Fruit fly (Drosophila melanogaster): ENCODE measurements around the gene lilli.

dm6 chr2L:2930646-2931045 is 44.9 kb downstream of the lilli start:
- TF ChIP-seq bab1 (GFP tag; optimal IDR thresholded peaks at IDR 0.05), result no peak
- no peak for TF ChIP-seq CG14711 (tag; optimal IDR thresholded peaks at IDR 0.05)
- no peak for TF ChIP-seq Hr96 (GFP tag; optimal IDR thresholded peaks at IDR 0.05)
- TF ChIP-seq kay (GFP tag; ENCODE audit: borderline replicate concordance), result no peak
- no peak for TF ChIP-seq CG11617 (GFP tag; optimal IDR thresholded peaks at IDR 0.05)
- no peak for TF ChIP-seq Mnt (GFP tag; optimal IDR thresholded peaks at IDR 0.05)
- TF ChIP-seq CG5204 (GFP tag; optimal IDR thresholded peaks at IDR 0.05), result no peak
- TF ChIP-seq cic (GFP tag; optimal IDR thresholded peaks at IDR 0.05), result no peak
- TF ChIP-seq Crg-1 (GFP tag; optimal IDR thresholded peaks at IDR 0.05), result no peak
- no peak for TF ChIP-seq tj (GFP tag; optimal IDR thresholded peaks at IDR 0.05)
